Fruit fly (Drosophila melanogaster) whole organism, prepupa: ENCODE results near the gene Cpr76Bc.

ENCODE experiments used
- CG32006 ChIP-seq: fragments of 200-800 bp; sonication (Bioruptor generic); optimal IDR thresholded peaks from 3 replicates; lab custom pipeline; 2017; ENCODE audit warnings: missing biosample characterization, mild to moderate bottlenecking, missing genetic modification characterization
- Gug ChIP-seq: fragments of 200-800 bp; sonication (Bioruptor generic); IDR thresholded peaks from 2 replicates; pipeline ENCODE4 v1.3.6; 2022; ENCODE audit warnings: missing biosample characterization, missing genetic modification characterization
- svp ChIP-seq: fragments of 200-800 bp; sonication (Bioruptor generic); peaks from one replicate; lab custom pipeline; 2016; ENCODE audit warnings: missing biosample characterization, missing genetic modification characterization

DNA sequence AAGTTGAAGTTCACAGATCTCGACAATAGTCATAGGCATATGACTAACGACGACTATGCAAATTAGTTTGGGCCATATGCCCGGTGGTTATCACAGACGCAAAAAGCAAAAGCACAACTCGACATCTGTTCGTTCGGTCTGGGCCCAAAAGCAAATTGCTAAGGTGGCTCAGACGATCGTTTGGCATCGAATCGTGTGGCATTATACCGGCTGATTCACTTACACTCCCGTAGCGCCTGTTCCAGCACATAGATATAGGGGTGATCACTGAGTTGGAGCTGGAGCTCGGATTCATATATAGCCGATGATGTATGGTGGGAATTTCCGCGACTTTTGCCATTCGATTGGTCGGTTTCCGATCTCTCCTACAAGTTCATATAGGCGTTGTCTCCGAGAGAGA is 45.4 kb downstream of the Cpr76Bc start:
- no peak for TF ChIP-seq CG32006 (GFP tag; lab: Kevin White, UChicago)
- TF ChIP-seq svp (GFP tag; lab: Kevin White, UChicago), result no peak
- TF ChIP-seq Gug, result no peak
